Worm (Caenorhabditis elegans) whole organism, L2 larva: ENCODE measurements around the gene ZK686.5.

ENCODE experiments used
- C34F6.9 ChIP-seq: fragments of 150-350 bp; optimal IDR thresholded peaks from 2 replicates; lab custom pipeline; 2014; ENCODE audit warnings: missing biosample characterization, missing genetic modification characterization
- F13H6.1 ChIP-seq: sonication (generic microtip); optimal IDR thresholded peaks from 2 replicates; lab custom pipeline; 2016; ENCODE audit warnings: missing genetic modification characterization, missing compliant biosample characterization
- ZK546.5 ChIP-seq: sonication (generic microtip); optimal IDR thresholded peaks from 2 replicates; lab custom pipeline; 2017; ENCODE audit warnings: missing biosample characterization, missing genetic modification characterization
- alr-1 ChIP-seq: fragments of 150-350 bp; optimal IDR thresholded peaks from 2 replicates; lab custom pipeline; 2014; ENCODE audit warnings: missing biosample characterization, missing genetic modification characterization
- aly-2 ChIP-seq: fragments of 150-350 bp; optimal IDR thresholded peaks from 2 replicates; lab custom pipeline; 2014; ENCODE audit warnings: missing biosample characterization, missing genetic modification characterization
- ama-1 ChIP-seq: fragments of 150-350 bp; optimal IDR thresholded peaks from 2 replicates; lab custom pipeline; 2018; ENCODE audit warnings: inconsistent platforms
- ceh-16 ChIP-seq: fragments of 150-350 bp; optimal IDR thresholded peaks from 2 replicates; lab custom pipeline; 2014; ENCODE audit warnings: missing biosample characterization, missing genetic modification characterization
- ceh-82 ChIP-seq: fragments of 150-350 bp; optimal IDR thresholded peaks from 2 replicates; lab custom pipeline; 2014; ENCODE audit warnings: missing biosample characterization, missing genetic modification characterization
- dmd-4 ChIP-seq: sonication (generic microtip); optimal IDR thresholded peaks from 2 replicates; lab custom pipeline; 2017; ENCODE audit warnings: missing biosample characterization, missing genetic modification characterization
- egl-27 ChIP-seq: sonication (generic microtip); optimal IDR thresholded peaks from 3 replicates; lab custom pipeline; 2017; ENCODE audit warnings: missing biosample characterization, missing genetic modification reagents, missing genetic modification characterization
- fos-1 ChIP-seq: fragments of 150-350 bp; optimal IDR thresholded peaks from 2 replicates; lab custom pipeline; 2014; ENCODE audit warnings: missing biosample characterization, missing genetic modification characterization
- gmeb-1 ChIP-seq: fragments of 150-350 bp; optimal IDR thresholded peaks from 2 replicates; lab custom pipeline; 2014; ENCODE audit warnings: missing biosample characterization, missing genetic modification characterization
- lin-13 ChIP-seq: fragments of 150-350 bp; optimal IDR thresholded peaks from 2 replicates; lab custom pipeline; 2014; ENCODE audit warnings: missing biosample characterization, missing genetic modification reagents, missing genetic modification characterization
- lin-39 ChIP-seq: fragments of 150-350 bp; optimal IDR thresholded peaks from 2 replicates; lab custom pipeline; 2014; ENCODE audit warnings: missing biosample characterization, missing genetic modification reagents, missing genetic modification characterization
- lsy-2 ChIP-seq, 2 experiments: fragments of 150-350 bp in 1 of 2; sonication (generic microtip) in 1 of 2; optimal IDR thresholded peaks; 2 replicates each; lab custom pipeline; 2014 to 2017; ENCODE audit warnings: missing biosample characterization in 2 of 2, missing genetic modification characterization in 2 of 2
- mab-5 ChIP-seq: fragments of 150-350 bp; optimal IDR thresholded peaks from 2 replicates; lab custom pipeline; 2014; ENCODE audit warnings: missing biosample characterization, missing genetic modification characterization
- mbf-1 ChIP-seq: sonication (generic microtip); optimal IDR thresholded peaks from 2 replicates; lab custom pipeline; 2017; ENCODE audit warnings: missing biosample characterization, missing genetic modification characterization
- nhr-10 ChIP-seq: sonication (generic microtip); optimal IDR thresholded peaks from 2 replicates; lab custom pipeline; 2017; ENCODE audit warnings: missing biosample characterization, missing genetic modification characterization
- nhr-11 ChIP-seq: fragments of 150-350 bp; optimal IDR thresholded peaks from 2 replicates; lab custom pipeline; 2014; ENCODE audit warnings: missing biosample characterization, missing genetic modification characterization
- nhr-12 ChIP-seq: fragments of 150-350 bp; optimal IDR thresholded peaks from 2 replicates; lab custom pipeline; 2014; ENCODE audit warnings: missing biosample characterization, missing genetic modification characterization
- nhr-129 ChIP-seq: fragments of 150-350 bp; optimal IDR thresholded peaks from 2 replicates; lab custom pipeline; 2014; ENCODE audit warnings: missing biosample characterization, missing genetic modification characterization
- nhr-21 ChIP-seq: fragments of 150-350 bp; optimal IDR thresholded peaks from 2 replicates; lab custom pipeline; 2014; ENCODE audit warnings: missing biosample characterization, missing genetic modification characterization
- nhr-237 ChIP-seq: fragments of 150-350 bp; optimal IDR thresholded peaks from 2 replicates; lab custom pipeline; 2014; ENCODE audit warnings: missing biosample characterization, missing genetic modification characterization
- nhr-25 ChIP-seq: fragments of 150-350 bp; sonication (generic microtip); optimal IDR thresholded peaks from 3 replicates; lab custom pipeline; 2014; ENCODE audit warnings: missing biosample characterization, missing genetic modification characterization
- nhr-6 ChIP-seq: fragments of 150-350 bp; optimal IDR thresholded peaks from 2 replicates; lab custom pipeline; 2014; ENCODE audit warnings: missing biosample characterization, missing genetic modification characterization
- peb-1 ChIP-seq: fragments of 150-350 bp; optimal IDR thresholded peaks from 2 replicates; lab custom pipeline; 2014; ENCODE audit warnings: missing biosample characterization, missing genetic modification characterization
- sem-4 ChIP-seq: fragments of 150-350 bp; optimal IDR thresholded peaks from 2 replicates; lab custom pipeline; 2014; ENCODE audit warnings: missing biosample characterization, missing genetic modification reagents, missing genetic modification characterization
- skn-1 ChIP-seq: sonication (generic microtip); optimal IDR thresholded peaks from 2 replicates; lab custom pipeline; 2017; ENCODE audit warnings: missing biosample characterization, missing genetic modification characterization
- unc-39 ChIP-seq: fragments of 150-350 bp; optimal IDR thresholded peaks from 2 replicates; lab custom pipeline; 2014; ENCODE audit warnings: missing biosample characterization, missing genetic modification characterization
- unc-55 ChIP-seq: fragments of 150-350 bp; sonication (generic microtip); optimal IDR thresholded peaks from 3 replicates; lab custom pipeline; 2014; ENCODE audit warnings: missing biosample characterization, missing genetic modification reagents, missing genetic modification characterization
- zag-1 ChIP-seq: fragments of 150-350 bp; optimal IDR thresholded peaks from 2 replicates; lab custom pipeline; 2014; ENCODE audit warnings: missing biosample characterization, missing genetic modification characterization
- ztf-1 ChIP-seq: fragments of 200-800 bp; sonication (Bioruptor generic); conservative IDR thresholded peaks from 2 replicates; pipeline ENCODE4 v1.3.6; 2022; ENCODE audit warnings: missing genetic modification characterization, missing compliant biosample characterization
- ztf-11 ChIP-seq: sonication (generic microtip); optimal IDR thresholded peaks from 2 replicates; lab custom pipeline; 2017; ENCODE audit warnings: missing biosample characterization, missing genetic modification characterization
- ztf-4 ChIP-seq: fragments of 150-350 bp; optimal IDR thresholded peaks from 2 replicates; lab custom pipeline; 2014; ENCODE audit warnings: missing biosample characterization, missing genetic modification characterization

ZK686.5 gene

DNA sequence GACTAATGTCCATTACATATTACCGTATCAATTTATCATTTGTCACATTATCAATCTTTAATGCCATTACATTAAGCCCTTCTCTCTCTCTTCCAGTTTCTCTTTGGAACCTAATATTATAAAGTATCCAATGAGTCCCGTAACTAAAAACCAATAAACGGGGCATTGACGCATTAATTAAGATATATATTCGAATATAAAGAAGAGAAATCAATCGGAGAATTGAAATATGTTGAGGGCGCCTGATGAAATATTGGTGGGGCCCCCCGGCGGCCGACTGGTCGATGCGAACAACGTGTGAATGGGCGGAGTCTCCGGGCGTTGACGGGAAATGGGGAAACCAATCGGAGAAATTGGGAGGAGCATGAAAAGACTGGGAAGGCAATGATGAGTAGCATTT, 16.9 kb upstream of the ZK686.5 start (continued):
- peak; percentile 9 for TF ChIP-seq F13H6.1 (tag; lab: Kevin White, UChicago)
- TF ChIP-seq ceh-82 = no peak
- no peak for TF ChIP-seq egl-27 (tag; lab: Kevin White, UChicago)
- peak; percentile 54 for TF ChIP-seq sem-4 (tag; lab: Kevin White, UChicago)
- no peak for TF ChIP-seq gmeb-1 (tag; lab: Kevin White, UChicago)
- TF ChIP-seq nhr-12 = no peak
- TF ChIP-seq lsy-2 (tag; optimal IDR thresholded peaks at IDR 0.05; lab: Kevin White, UChicago) = peak in 1 of 2 experiments; percentile 68
- no peak for TF ChIP-seq mbf-1 (tag; lab: Kevin White, UChicago)
- no peak for TF ChIP-seq alr-1
- TF ChIP-seq fos-1 (tag; lab: Kevin White, UChicago) = no peak
- TF ChIP-seq, all 48 proteins: peak for 6

DNA sequence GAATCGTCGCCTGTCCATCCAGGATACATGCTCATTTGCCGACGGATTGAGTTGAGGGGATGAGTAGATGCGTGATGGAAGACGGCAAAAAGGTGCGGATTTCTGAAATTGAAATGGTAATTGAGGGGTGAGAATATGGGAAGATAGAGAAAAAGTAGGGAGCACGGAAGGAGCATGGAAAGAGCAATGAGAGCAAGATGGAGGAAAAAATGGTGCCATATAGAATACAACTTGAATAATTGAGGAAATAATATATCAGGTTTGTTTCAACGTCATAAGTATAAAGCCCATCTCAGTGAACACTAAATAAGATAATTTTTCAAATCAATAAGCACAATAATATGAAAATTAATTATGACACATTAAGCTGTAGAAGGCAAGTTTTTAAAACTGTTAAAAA, 16.0 kb upstream of the ZK686.5 start, which contains the start of gene mab-5:
Gene mab-5 (minus strand): TSS at position 101 of the 400 bp plus-strand sequence.
- TF ChIP-seq ztf-1 (no peak), nhr-25 (tag; lab: Kevin White, UChicago) (no peak), ztf-11 (tag; lab: Kevin White, UChicago) (no peak), skn-1 (tag; lab: Kevin White, UChicago) (no peak), nhr-12 (no peak)

- TF ChIP-seq zag-1 (tag; lab: Kevin White, UChicago) (no peak), mab-5 (peak; percentile 96), nhr-237 (tag; lab: Kevin White, UChicago) (no peak), unc-55 (GFP tag; lab: Kevin White, UChicago) (peak; percentile 63), nhr-129 (tag; lab: Kevin White, UChicago) (peak; percentile 38), F13H6.1 (tag; lab: Kevin White, UChicago) (peak; percentile 19), lsy-2 (tag; optimal IDR thresholded peaks at IDR 0.05; lab: Kevin White, UChicago) (peak in 1 of 2 experiments; percentile 29)
Measured at ce11 chrIII:7780566-7781238, 13.4 kb upstream of the ZK686.5 start.

DNA sequence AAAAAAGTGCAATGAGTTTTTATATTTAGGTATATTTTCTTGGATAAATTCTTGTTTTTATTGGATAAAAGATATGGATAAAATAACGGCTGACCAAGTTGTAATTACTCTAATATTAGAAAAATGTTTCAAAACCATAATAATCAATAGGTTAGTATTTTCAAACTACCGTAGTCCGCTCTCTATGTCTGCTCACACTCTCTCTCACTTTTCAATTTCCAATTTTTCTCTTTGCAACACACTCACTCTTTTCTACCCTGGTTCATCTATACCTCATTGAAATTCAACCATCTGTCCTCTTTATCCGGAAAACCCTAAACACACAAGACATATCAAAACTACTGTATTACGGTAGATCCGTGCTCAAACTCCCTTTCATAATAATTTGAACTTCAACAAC, 12.0 kb upstream of the ZK686.5 start:
- peak in 1 of 2 experiments; percentile 62 for TF ChIP-seq lsy-2 (tag; optimal IDR thresholded peaks at IDR 0.05; lab: Kevin White, UChicago)
- TF ChIP-seq zag-1 (tag; lab: Kevin White, UChicago) = no peak
- TF ChIP-seq, all 48 proteins: peak for 1

DNA sequence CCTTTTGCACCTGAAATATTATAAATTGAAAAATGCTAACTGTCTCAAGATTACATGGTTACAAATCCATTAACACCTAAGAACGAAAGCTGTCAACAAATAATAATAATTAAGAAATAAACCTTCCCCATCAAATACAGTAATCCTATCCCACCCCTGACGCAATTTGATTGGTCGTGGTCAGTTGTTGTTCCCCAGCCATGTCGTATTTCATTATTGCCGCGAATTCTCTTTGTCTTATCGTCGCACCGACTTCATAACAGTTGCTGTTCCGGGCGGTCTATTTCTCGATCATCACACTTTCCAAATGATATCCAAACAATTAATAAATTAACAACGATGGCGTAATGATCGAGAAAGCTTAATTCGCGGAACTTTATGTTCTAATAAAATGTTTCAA, 11.2 kb upstream of the ZK686.5 start:
- no peak for TF ChIP-seq mbf-1 (tag; lab: Kevin White, UChicago)
- no peak for TF ChIP-seq nhr-25 (tag; lab: Kevin White, UChicago)
- peak in 1 of 2 experiments; percentile 91 for TF ChIP-seq lsy-2 (tag; optimal IDR thresholded peaks at IDR 0.05; lab: Kevin White, UChicago)
- no peak for TF ChIP-seq ztf-11 (tag; lab: Kevin White, UChicago)
- TF ChIP-seq unc-39 = no peak
- TF ChIP-seq lin-13 = no peak
- no peak for TF ChIP-seq aly-2
- TF ChIP-seq nhr-21 = no peak
- TF ChIP-seq skn-1 (tag; lab: Kevin White, UChicago) = no peak
- no peak for TF ChIP-seq lin-39
- no peak for TF ChIP-seq ceh-16 (tag; lab: Kevin White, UChicago)
- TF ChIP-seq dmd-4 (tag; lab: Kevin White, UChicago) = no peak
- no peak for TF ChIP-seq peb-1 (tag; lab: Kevin White, UChicago)
- TF ChIP-seq nhr-12 = no peak
- no peak for TF ChIP-seq alr-1
- no peak for TF ChIP-seq nhr-10 (tag; lab: Kevin White, UChicago)
- no peak for TF ChIP-seq ZK546.5 (tag; lab: Kevin White, UChicago)
- no peak for TF ChIP-seq zag-1 (tag; lab: Kevin White, UChicago)
- no peak for TF ChIP-seq ztf-4 (tag; lab: Kevin White, UChicago)
- no peak for TF ChIP-seq C34F6.9 (tag; lab: Kevin White, UChicago)
- peak; percentile 89 for TF ChIP-seq mab-5
- no peak for TF ChIP-seq nhr-6 (tag; lab: Kevin White, UChicago)
- TF ChIP-seq F13H6.1 (tag; lab: Kevin White, UChicago) = peak; percentile 14
- TF ChIP-seq nhr-11 (tag; lab: Kevin White, UChicago) = no peak
- TF ChIP-seq sem-4 (tag; lab: Kevin White, UChicago) = no peak
- no peak for TF ChIP-seq gmeb-1 (tag; lab: Kevin White, UChicago)
- TF ChIP-seq ama-1 (lab: Kevin White, UChicago) = no peak
